Worm (Caenorhabditis elegans) whole organism, L4 larva: ENCODE data around the gene Y54E2A.9.

Experiments used
- R02D3.7 ChIP-seq: fragments of 150-350 bp; sonication (generic microtip); optimal IDR thresholded peaks from 3 replicates; lab custom pipeline; 2014; ENCODE audit warnings: missing biosample characterization, missing genetic modification characterization
- Y105C5A.15 ChIP-seq: fragments of 200-800 bp; sonication (Bioruptor generic); IDR thresholded peaks from 2 replicates; pipeline ENCODE4 v1.3.6; 2022; ENCODE audit warnings: missing genetic modification characterization, missing compliant biosample characterization
- ama-1 ChIP-seq: fragments of 150-350 bp; optimal IDR thresholded peaks from 2 replicates; lab custom pipeline; 2014; ENCODE audit warnings: inconsistent platforms, mixed read lengths
- ceh-44 ChIP-seq: fragments of 200-800 bp; sonication (Bioruptor generic); IDR thresholded peaks from 2 replicates; pipeline ENCODE4 v1.3.6; 2022; ENCODE audit warnings: missing genetic modification reagents, missing genetic modification characterization, missing compliant biosample characterization
- ces-1 ChIP-seq: fragments of 150-350 bp; sonication (generic microtip); optimal IDR thresholded peaks from 4 replicates; lab custom pipeline; 2014; ENCODE audit warnings: missing biosample characterization, missing genetic modification reagents, missing genetic modification characterization
- fkh-10 ChIP-seq: fragments of 150-350 bp; optimal IDR thresholded peaks from 2 replicates; lab custom pipeline; 2014; ENCODE audit warnings: missing biosample characterization, missing genetic modification reagents, missing genetic modification characterization
- fos-1 ChIP-seq: fragments of 150-350 bp; optimal IDR thresholded peaks from 2 replicates; lab custom pipeline; 2014; ENCODE audit warnings: missing biosample characterization, missing genetic modification characterization
- lin-15B ChIP-seq: fragments of 150-350 bp; sonication (generic microtip); optimal IDR thresholded peaks from 3 replicates; lab custom pipeline; 2014; ENCODE audit warnings: missing biosample characterization, missing genetic modification characterization
- madf-9 ChIP-seq: fragments of 200-800 bp; sonication (Bioruptor generic); conservative IDR thresholded peaks from 2 replicates; pipeline ENCODE4 v1.3.6; 2022; ENCODE audit warnings: missing genetic modification reagents, missing genetic modification characterization, missing compliant biosample characterization
- nhr-237 ChIP-seq: sonication (generic microtip); optimal IDR thresholded peaks from 2 replicates; lab custom pipeline; 2017; ENCODE audit warnings: missing biosample characterization, missing genetic modification characterization
- sdz-12 ChIP-seq: fragments of 200-800 bp; sonication (Bioruptor generic); optimal IDR thresholded peaks from 2 replicates; lab custom pipeline; 2018; ENCODE audit warnings: mild to moderate bottlenecking, missing genetic modification characterization, missing compliant biosample characterization
- snpc-4 ChIP-seq: fragments of 150-350 bp; optimal IDR thresholded peaks from 2 replicates; lab custom pipeline; 2014; ENCODE audit warnings: missing biosample characterization, missing genetic modification characterization
- tag-97 ChIP-seq: fragments of 200-800 bp; sonication (Bioruptor generic); IDR thresholded peaks from 2 replicates; pipeline ENCODE4 v1.3.6; 2022; ENCODE audit warnings: missing genetic modification characterization, missing compliant biosample characterization
- zfp-2 ChIP-seq: sonication (generic microtip); optimal IDR thresholded peaks from 2 replicates; lab custom pipeline; 2016; ENCODE audit warnings: mild to moderate bottlenecking, missing genetic modification characterization, missing compliant biosample characterization

DNA sequence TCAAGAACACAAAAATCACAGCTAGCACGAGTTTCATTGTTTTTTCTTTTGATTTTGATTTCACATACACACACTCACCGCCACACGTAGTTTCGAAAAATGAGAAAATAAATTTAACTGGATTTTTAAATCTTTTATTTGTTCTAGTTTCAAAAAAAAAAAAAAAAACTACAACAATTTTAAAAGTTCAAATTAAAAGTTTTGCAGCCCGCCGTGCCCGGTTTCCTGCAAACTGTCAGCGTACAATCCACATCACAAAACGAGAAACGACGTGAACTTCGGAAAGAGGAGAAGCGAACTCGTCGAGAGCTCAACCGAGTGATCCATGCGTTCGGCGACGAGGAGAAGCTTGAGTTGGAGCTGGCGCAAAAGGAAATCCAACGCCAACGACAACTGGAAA lies 28.1 kb downstream of the Y54E2A.9 start, which contains the start of gene Y54E2A.5:
- TF ChIP-seq sdz-12 (GFP tag; lab: Kevin White, UChicago) (no peak), ces-1 (no peak), zfp-2 (tag; lab: Kevin White, UChicago) (no peak), fkh-10 (GFP tag; lab: Kevin White, UChicago) (no peak), tag-97 (GFP tag; lab: Robert Waterston, UW) (no peak), R02D3.7 (no peak), ama-1 (no peak), madf-9 (GFP tag; lab: Robert Waterston, UW) (no peak), snpc-4 (tag; lab: Kevin White, UChicago) (no peak), nhr-237 (tag; lab: Kevin White, UChicago) (no peak), lin-15B (tag; lab: Kevin White, UChicago) (no peak), ceh-44 (GFP tag; lab: Robert Waterston, UW) (no peak), Y105C5A.15 (GFP tag; lab: Robert Waterston, UW) (no peak), fos-1 (tag; lab: Kevin White, UChicago) (no peak)
